Fruit fly (Drosophila melanogaster) whole organism, larva: Measurements from ENCODE around the gene trol.
A peak's percentile ranks its signal among the peaks of the same experiment; 100 is the strongest.

Experiments
- noc ChIP-seq: fragments of 200-800 bp; sonication (Bioruptor generic); optimal IDR thresholded peaks from 3 replicates; lab custom pipeline; 2019; ENCODE audit warnings: missing biosample characterization, mild to moderate bottlenecking, missing genetic modification characterization, moderate library complexity

trol gene

DNA sequence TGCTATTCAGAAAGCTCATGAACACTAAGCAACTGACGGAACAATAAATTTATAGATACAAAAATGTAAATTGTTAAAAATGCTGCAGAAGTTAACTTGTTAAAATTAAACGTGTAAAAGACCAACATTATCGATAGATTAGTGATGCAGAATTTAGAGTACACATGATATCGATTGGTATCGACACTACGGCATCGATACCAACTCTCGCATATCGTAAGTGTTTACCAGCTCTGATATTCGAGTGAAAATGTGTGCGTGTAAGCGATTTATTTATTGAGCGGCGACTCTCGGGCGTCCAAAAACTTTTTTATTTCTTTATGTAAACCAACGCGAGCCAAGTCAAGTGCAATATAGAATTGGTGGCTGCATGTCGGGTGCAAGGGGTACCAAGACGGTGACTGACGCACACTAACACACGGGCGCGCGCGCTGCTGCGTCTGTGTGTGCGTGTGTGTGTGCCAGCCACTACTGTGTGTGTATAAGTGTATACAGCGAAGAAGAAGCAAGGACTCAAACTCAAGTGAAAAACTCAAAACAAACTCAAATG lies 97.4 kb downstream of the trol start, which contains the start of gene z:
Gene z, plus strand, starts transcription at position 20 of the 550 bp plus-strand sequence.
- TF ChIP-seq noc, result peak; percentile 1

DNA sequence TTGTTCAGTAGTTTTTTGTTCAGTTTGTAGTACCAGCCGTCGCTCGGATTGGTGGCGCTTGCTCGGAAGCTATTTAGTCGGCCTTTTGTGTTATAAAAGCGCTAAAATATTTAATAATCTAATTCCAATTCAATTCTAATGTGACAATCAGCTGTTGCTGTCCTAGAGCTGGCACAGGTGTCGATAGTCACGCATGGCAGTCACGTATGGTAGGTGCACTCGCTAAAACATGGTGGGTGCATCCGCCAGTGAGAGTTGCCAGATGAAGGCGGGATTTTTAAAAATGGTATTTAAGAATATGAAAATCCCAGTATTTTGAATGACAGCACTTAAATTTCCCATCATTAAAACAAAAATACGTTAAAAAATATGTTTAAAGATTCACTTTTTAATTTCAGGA lies 101.4 kb downstream of the trol start, which contains the start of gene tko:
Gene tko, minus strand, starts transcription at position 179 of the 400 bp plus-strand sequence.
- TF ChIP-seq noc, result no peak

DNA sequence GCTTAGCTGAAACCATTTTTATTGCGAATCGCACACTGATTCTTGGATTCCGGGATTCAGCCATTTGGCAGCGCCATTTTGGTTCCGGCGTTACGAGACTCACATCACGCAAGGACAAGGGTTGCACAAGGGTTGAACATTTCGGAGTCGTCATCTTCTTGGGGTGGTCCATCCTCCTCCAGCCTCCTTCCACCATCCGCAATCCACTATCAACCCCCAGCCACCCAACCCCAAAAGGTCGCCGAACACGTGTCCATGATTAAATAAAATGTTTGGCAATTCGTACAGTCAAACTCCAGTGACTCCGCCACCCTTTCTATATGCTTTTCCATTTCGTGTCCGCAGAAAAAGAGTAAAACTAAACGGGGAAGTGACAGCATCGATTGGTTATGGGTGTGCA lies 105.0 kb downstream of the trol start:
- no peak for TF ChIP-seq noc

DNA sequence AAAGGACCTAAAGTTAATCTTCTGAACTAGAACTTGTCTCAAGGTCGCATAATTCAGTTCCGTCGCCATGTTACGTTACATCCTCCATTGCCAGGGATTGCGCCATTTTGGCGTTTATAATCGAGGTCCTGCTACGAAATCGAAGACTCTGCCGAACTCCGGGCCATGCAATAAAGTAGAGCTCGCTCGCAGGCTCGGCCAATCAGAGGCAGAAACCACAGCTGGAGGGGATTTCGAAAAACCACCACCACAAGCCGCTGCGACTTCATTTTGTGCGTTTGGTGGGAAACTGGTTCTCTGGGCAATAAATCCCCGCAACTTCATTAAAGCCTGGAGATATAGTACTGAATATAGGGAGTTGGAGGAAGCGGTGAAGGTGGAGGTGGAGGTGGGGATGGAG lies 110.3 kb downstream of the trol start:
- TF ChIP-seq noc, result no peak

DNA sequence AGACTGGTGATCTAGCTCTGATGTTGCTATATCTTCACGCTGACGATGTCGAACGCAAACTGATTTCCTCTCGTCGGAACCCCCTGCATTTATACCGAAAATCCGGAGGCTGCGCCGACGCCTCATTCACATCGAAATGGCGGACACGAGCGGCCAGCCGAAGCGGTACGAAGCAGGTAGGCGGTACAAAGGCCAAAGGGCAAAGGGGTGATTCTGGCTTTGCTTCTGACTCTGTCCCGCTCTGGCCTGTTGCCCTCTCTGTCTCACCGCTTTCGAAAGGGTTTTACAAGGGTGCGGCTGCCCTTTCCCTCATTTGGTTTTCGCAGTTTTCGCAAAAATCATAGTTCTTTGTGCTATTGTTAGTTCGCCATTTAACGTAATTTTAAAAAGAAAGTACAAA lies 116.3 kb downstream of the trol start, which contains the start of gene gt:
Gene gt, minus strand, starts transcription at position 65 of the 400 bp plus-strand sequence.
- TF ChIP-seq noc, result no peak

DNA sequence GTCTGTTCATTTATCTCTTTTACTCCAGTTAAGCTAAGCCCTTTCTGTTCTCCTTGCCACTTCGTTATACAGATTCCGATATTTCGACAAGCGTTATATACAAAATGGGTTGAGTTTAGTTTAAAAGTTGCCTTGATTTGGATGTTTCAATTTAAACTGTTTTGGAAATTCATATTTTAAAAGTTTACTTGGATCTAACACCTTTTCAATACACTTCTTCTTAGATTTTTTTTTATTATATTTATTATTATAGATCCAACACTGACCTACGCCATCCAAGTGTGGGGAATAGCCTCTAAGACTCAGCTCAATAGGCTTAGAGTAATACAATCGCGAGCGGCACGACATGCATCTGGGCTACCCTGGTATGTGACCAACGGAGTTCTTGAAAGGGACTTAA lies 119.5 kb downstream of the trol start, which contains the start of gene CG32797:
Gene CG32797, minus strand, starts transcription at position 101 of the 400 bp plus-strand sequence.
- TF ChIP-seq noc, result no peak
